Fruit fly (Drosophila melanogaster): Measurements from ENCODE around the gene CG11891.

The CG11891 gene

DNA sequence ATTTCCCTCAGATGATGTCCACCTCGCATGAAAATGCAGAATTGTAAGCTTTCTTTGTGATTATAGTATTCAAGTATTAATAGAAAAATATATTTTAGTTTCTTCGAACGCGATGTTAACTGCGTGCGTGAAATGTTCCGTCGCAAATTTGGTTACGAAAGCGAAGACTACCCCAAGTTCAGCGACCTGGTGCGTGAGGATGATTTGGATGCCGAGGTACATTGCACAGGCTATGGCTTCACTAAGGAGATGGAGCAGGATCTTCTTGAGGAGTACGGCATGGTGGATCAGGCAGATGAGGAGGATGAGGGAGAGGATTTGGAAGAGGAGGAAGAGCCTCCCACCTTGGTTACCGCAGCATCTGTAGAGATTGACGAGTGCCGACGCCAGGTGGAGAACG lies 3.3 kb upstream of the CG11891 start:
- TF ChIP-seq Snoo (tag; optimal IDR thresholded peaks at IDR 0.05) (no peak), CG13204 (GFP tag; optimal IDR thresholded peaks at IDR 0.05) (no peak), CG12605 (GFP tag; IDR thresholded peaks at IDR 0.05) (no peak), CG15710 (tag; optimal IDR thresholded peaks at IDR 0.05) (no peak), fd96Ca (GFP tag; IDR thresholded peaks at IDR 0.05) (no peak), CG8301 (tag; optimal IDR thresholded peaks at IDR 0.05) (no peak), CG32121 (GFP tag; IDR thresholded peaks at IDR 0.05) (no peak), CG34367 (tag; optimal IDR thresholded peaks at IDR 0.05) (no peak), CG17806 (tag; optimal IDR thresholded peaks at IDR 0.05) (no peak), Pif1A (GFP tag; optimal IDR thresholded peaks at IDR 0.05) (no peak), Ets98B (GFP tag; IDR thresholded peaks at IDR 0.05) (no peak), CG8159 (tag; optimal IDR thresholded peaks at IDR 0.05) (no peak), CG9948 (tag; optimal IDR thresholded peaks at IDR 0.05) (no peak), CG14655 (GFP tag; optimal IDR thresholded peaks at IDR 0.05) (no peak), rn (GFP tag; IDR thresholded peaks at IDR 0.05) (no peak), CG4496 (GFP tag; IDR thresholded peaks at IDR 0.05) (no peak), D1 (tag; optimal IDR thresholded peaks at IDR 0.05) (no peak), Pif1B (GFP tag; optimal IDR thresholded peaks at IDR 0.05) (no peak), CG10348 (GFP tag; IDR thresholded peaks at IDR 0.05) (no peak), EcR (GFP tag; optimal IDR thresholded peaks at IDR 0.05) (no peak)

DNA sequence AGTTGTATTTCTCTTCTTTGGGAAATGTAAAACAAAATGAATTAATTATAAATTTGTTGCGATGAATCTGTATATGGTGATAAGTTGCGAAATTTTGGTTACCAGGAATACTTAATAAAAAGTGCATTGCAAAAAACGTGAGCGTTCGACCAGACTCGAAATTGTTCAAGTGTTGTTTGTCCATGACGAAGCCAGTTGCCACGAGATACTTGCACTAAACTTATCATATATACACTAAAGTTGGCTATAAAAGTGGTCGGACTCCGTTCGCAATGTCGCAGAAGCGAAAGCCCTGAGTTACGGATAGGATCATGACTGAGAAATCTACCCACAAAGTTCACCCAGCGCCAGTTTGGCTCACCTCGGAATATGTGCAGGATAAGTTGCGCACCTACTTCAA lies 3.5 kb downstream of the CG11891 start, which contains the start of gene CG11878:
Gene CG11878 (plus strand): TSS at position 301 of the 400 bp plus-strand sequence.
- TF ChIP-seq CG34367 (tag; optimal IDR thresholded peaks at IDR 0.05): no peak
- TF ChIP-seq fd96Ca (GFP tag; IDR thresholded peaks at IDR 0.05): no peak
- TF ChIP-seq CG9948 (tag; optimal IDR thresholded peaks at IDR 0.05): no peak
- TF ChIP-seq D1 (tag; optimal IDR thresholded peaks at IDR 0.05): no peak

DNA sequence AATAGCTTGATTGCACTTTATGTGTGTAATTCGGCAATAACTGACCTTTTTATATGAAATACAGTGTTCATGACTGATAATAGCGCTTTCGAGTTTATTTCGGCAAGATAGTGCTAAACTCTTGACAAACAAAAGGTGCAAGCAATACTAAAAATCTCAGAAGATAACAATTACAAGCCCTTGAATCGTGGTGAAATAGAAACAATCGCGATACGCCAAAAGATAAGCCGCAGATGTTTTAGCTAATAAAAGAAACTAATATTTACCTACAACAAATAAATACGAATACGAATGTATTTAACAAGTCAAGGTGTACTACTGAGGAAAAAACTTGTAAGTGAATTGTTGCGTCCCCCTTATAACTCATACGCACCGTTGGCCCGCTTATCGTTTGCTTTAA lies 5.3 kb downstream of the CG11891 start:
- TF ChIP-seq CG8159 (tag; optimal IDR thresholded peaks at IDR 0.05) (no peak), CG17806 (tag; optimal IDR thresholded peaks at IDR 0.05) (no peak), Pif1B (GFP tag; optimal IDR thresholded peaks at IDR 0.05) (no peak), CG32121 (GFP tag; IDR thresholded peaks at IDR 0.05) (no peak), CG34367 (tag; optimal IDR thresholded peaks at IDR 0.05) (no peak), CG8301 (tag; optimal IDR thresholded peaks at IDR 0.05) (no peak), Ets98B (GFP tag; IDR thresholded peaks at IDR 0.05) (no peak), EcR (GFP tag; optimal IDR thresholded peaks at IDR 0.05) (no peak)

DNA sequence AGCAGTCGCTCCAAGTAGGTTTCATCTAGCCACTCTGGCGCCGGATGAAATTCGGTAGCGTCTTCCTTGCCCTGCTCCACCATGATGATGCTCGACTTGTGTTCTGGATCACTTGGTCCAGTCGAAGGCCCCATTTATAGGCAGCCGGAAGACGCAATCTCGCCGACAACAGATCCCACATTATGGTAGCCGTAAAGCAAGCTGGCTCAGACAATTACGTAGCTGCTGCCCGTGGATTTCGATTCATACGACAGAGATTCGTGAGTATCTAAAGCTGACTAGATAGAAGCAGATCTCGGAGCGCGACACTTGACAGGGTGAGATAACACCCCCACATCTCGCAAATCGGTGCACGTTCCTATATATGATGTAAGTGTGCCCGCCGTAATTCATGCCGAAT lies 7.1 kb downstream of the CG11891 start, which contains the start of gene CG10513:
Gene CG10513 (minus strand): TSS at position 101 of the 400 bp plus-strand sequence.
- TF ChIP-seq Pif1A (GFP tag; optimal IDR thresholded peaks at IDR 0.05) (no peak), CG13204 (GFP tag; optimal IDR thresholded peaks at IDR 0.05) (no peak), D1 (tag; optimal IDR thresholded peaks at IDR 0.05) (no peak), CG32121 (GFP tag; IDR thresholded peaks at IDR 0.05) (no peak), CG15710 (tag; optimal IDR thresholded peaks at IDR 0.05) (no peak), Ets98B (GFP tag; IDR thresholded peaks at IDR 0.05) (no peak), fd96Ca (GFP tag; IDR thresholded peaks at IDR 0.05) (no peak), CG12605 (GFP tag; IDR thresholded peaks at IDR 0.05) (no peak), CG34367 (tag; optimal IDR thresholded peaks at IDR 0.05) (no peak), rn (GFP tag; IDR thresholded peaks at IDR 0.05) (no peak), CG10348 (GFP tag; IDR thresholded peaks at IDR 0.05) (no peak), EcR (GFP tag; optimal IDR thresholded peaks at IDR 0.05) (no peak), CG9948 (tag; optimal IDR thresholded peaks at IDR 0.05) (no peak), gl (tag; optimal IDR thresholded peaks at IDR 0.05) (no peak), CG4496 (GFP tag; IDR thresholded peaks at IDR 0.05) (no peak), CG17806 (tag; optimal IDR thresholded peaks at IDR 0.05) (no peak)

DNA sequence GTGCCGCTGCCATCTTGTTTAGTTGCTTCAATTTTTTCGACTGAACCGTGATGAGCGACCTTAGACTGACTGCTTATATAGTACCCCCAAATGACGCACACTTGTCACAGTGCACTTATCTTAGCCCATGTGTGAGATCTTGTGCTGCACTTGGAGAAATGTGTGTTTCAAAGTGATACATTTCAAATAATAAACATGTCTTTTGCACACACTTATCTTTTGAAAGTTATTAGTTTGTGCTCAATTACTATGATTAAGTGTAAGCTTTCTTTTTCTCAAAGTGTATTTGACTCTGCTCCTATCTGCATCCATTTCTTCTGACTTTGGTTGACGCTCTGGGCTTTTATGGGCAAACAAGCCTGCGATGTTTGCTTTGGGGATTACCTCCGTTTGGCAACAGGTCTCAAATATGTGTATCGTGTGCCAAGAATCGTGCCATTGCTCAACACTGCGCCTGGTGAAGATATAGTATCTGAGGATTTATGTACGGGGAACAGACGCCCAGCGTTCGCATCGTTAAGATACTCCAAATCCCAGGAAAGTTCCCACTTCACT lies 9.9 kb downstream of the CG11891 start, which contains the start of gene CG10514:
Gene CG10514 (minus strand): TSS at position 51 of the 555 bp plus-strand sequence.
- TF ChIP-seq CG8159 (tag; optimal IDR thresholded peaks at IDR 0.05) (no peak), CG32121 (GFP tag; IDR thresholded peaks at IDR 0.05) (no peak), CG12605 (GFP tag; IDR thresholded peaks at IDR 0.05) (no peak), CG10348 (GFP tag; IDR thresholded peaks at IDR 0.05) (no peak), CG8301 (tag; optimal IDR thresholded peaks at IDR 0.05) (no peak), Pif1A (GFP tag; optimal IDR thresholded peaks at IDR 0.05) (peak; percentile 6), Ets98B (GFP tag; IDR thresholded peaks at IDR 0.05) (no peak)

DNA sequence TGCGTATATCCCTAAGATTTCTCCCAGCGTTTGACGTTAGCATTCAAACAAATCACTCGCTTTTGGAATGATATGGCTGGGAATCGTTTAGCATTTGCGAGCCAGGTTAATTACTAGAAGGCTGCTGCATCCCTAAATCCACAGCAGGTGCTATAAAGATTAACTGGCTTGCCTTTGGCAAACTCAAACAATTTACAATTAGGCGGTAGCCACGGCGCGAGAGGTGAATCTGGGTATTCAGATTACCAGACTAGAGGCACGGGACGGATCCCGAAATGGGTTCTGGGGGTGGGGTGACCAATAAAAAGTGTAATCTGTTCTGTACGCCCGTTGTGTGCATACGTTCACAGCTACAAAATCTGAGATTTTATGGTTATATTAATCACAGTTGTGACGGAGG lies 11.2 kb downstream of the CG11891 start, which contains the start of gene CG11892:
Gene CG11892 (plus strand): TSS at position 384 of the 400 bp plus-strand sequence.
- no peak for TF ChIP-seq CG13204 (GFP tag; optimal IDR thresholded peaks at IDR 0.05)
- TF ChIP-seq Pif1B (GFP tag; optimal IDR thresholded peaks at IDR 0.05): no peak
- TF ChIP-seq rn (GFP tag; IDR thresholded peaks at IDR 0.05): no peak
- no peak for TF ChIP-seq Snoo (tag; optimal IDR thresholded peaks at IDR 0.05)
- TF ChIP-seq CG8159 (tag; optimal IDR thresholded peaks at IDR 0.05): no peak
- no peak for TF ChIP-seq CG12605 (GFP tag; IDR thresholded peaks at IDR 0.05)
- TF ChIP-seq CG14655 (GFP tag; optimal IDR thresholded peaks at IDR 0.05): no peak
- no peak for TF ChIP-seq gl (tag; optimal IDR thresholded peaks at IDR 0.05)
- no peak for TF ChIP-seq CG8301 (tag; optimal IDR thresholded peaks at IDR 0.05)
- no peak for TF ChIP-seq EcR (GFP tag; optimal IDR thresholded peaks at IDR 0.05)
- no peak for TF ChIP-seq CG32121 (GFP tag; IDR thresholded peaks at IDR 0.05)
- no peak for TF ChIP-seq Ets98B (GFP tag; IDR thresholded peaks at IDR 0.05)
- TF ChIP-seq Pif1A (GFP tag; optimal IDR thresholded peaks at IDR 0.05): no peak
- TF ChIP-seq CG4496 (GFP tag; IDR thresholded peaks at IDR 0.05): no peak
- TF ChIP-seq CG10348 (GFP tag; IDR thresholded peaks at IDR 0.05): no peak

Measured in whole organism, pupa.